Fruit fly (Drosophila melanogaster): Measurements from ENCODE around the gene Ccp84Af.

The Ccp84Af gene

dm6 chr3R:6646740-6647139, 43.3 kb downstream of the Ccp84Af start, which contains the start of gene Taf1 (continued):
- TF ChIP-seq maf-S (GFP tag; optimal IDR thresholded peaks at IDR 0.05) = peak; percentile 8
- peak; percentile 26 for TF ChIP-seq CG7928 (GFP tag; optimal IDR thresholded peaks at IDR 0.05)
- peak; percentile 86; the same call in 2 of the 4 replicates for TF ChIP-seq chinmo (GFP tag; IDR thresholded peaks at IDR 0.05; ENCODE audit: partially characterized antibody)
- peak; percentile 68 for TF ChIP-seq HmgD (GFP tag; optimal IDR thresholded peaks at IDR 0.05)
- TF ChIP-seq CG17829 (tag; optimal IDR thresholded peaks at IDR 0.05) = peak; percentile 48
- peak; percentile 63; the same call in 1 of the 3 replicates for TF ChIP-seq Opbp (GFP tag; IDR thresholded peaks at IDR 0.05; ENCODE audit: partially characterized antibody)
- TF ChIP-seq CG17186 (GFP tag; optimal IDR thresholded peaks at IDR 0.05) = peak; percentile 82
- peak; percentile 95 for TF ChIP-seq MBD-R2 (GFP tag; IDR thresholded peaks at IDR 0.05)
- no peak for TF ChIP-seq CG30403 (GFP tag; optimal IDR thresholded peaks at IDR 0.05)
- peak; percentile 94 for TF ChIP-seq pzg (GFP tag; optimal IDR thresholded peaks at IDR 0.05)
- TF ChIP-seq gce (GFP tag; IDR thresholded peaks at IDR 0.05) = no peak
- peak; percentile 47 for TF ChIP-seq BEAF-32 (GFP tag; optimal IDR thresholded peaks at IDR 0.05)
- peak; percentile 44 for TF ChIP-seq Sry-δ (GFP tag; optimal IDR thresholded peaks at IDR 0.05)
- TF ChIP-seq NK7.1 (GFP tag; optimal IDR thresholded peaks at IDR 0.05) = no peak
- peak; percentile 15 for TF ChIP-seq Mes4 (GFP tag; optimal IDR thresholded peaks at IDR 0.05)
- TF ChIP-seq dm (GFP tag; optimal IDR thresholded peaks at IDR 0.05) = peak; percentile 25

dm6 chr3R:6644334-6644733, 45.7 kb downstream of the Ccp84Af start, which contains the start of gene Ass:
Gene Ass, minus strand, starts transcription at chr3R:6644434.
- TF ChIP-seq cato (GFP tag; optimal IDR thresholded peaks at IDR 0.05; ENCODE audit: borderline replicate concordance) (no peak), D19B (GFP tag; optimal IDR thresholded peaks at IDR 0.05) (peak; percentile 85), wor (GFP tag; IDR thresholded peaks at IDR 0.05) (no peak), Ets65A (GFP tag) (peak; percentile 11), grn (GFP tag; optimal IDR thresholded peaks at IDR 0.05) (peak; percentile 23), CrebB (tag; optimal IDR thresholded peaks at IDR 0.05) (no peak), CG10321 (GFP tag; IDR thresholded peaks at IDR 0.05) (no peak), GATAe (GFP tag; conservative IDR thresholded peaks at IDR 0.05) (peak; percentile 49), exex (tag; optimal IDR thresholded peaks at IDR 0.05) (peak; percentile 13)

DNA sequence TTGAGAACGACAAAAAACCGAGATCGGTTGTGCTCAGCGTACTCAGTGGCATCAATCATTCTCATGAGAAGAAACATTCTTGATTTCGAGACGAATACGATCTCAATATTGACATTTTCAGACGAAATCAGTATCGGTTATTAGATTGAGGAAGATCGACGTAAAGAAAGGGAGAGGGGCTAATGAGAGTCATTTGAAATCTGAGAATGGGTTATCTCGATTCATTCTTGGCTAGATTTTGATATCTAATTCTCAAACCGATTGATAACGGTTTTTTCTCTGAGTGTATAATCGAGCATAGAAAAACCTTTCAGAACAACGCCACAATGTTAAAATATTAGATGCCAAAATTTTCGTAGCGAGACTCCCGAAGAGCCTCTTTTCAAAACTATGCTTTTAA, 49.1 kb downstream of the Ccp84Af start, which contains the start of gene CG31286:
Gene CG31286 (plus strand): TSS at position 301 of the 400 bp plus-strand sequence.
- TF ChIP-seq sc (optimal IDR thresholded peaks at IDR 0.05) (no peak), sc (GFP tag; optimal IDR thresholded peaks at IDR 0.05) (no peak), CG14667 (GFP tag; IDR thresholded peaks at IDR 0.05) (no peak), CG17829 (tag; optimal IDR thresholded peaks at IDR 0.05) (no peak), insv (GFP tag; optimal IDR thresholded peaks at IDR 0.05) (no peak), sisA (GFP tag; IDR thresholded peaks at IDR 0.05) (no peak), CG34376 (GFP tag; optimal IDR thresholded peaks at IDR 0.05) (no peak), pzg (GFP tag; optimal IDR thresholded peaks at IDR 0.05) (no peak), Antp (GFP tag; optimal IDR thresholded peaks at IDR 0.05) (no peak), Asciz (GFP tag; optimal IDR thresholded peaks at IDR 0.05) (no peak), tll (GFP tag; optimal IDR thresholded peaks at IDR 0.05) (no peak), pum (GFP tag; optimal IDR thresholded peaks at IDR 0.05) (no peak), Dip3 (GFP tag; optimal IDR thresholded peaks at IDR 0.05) (no peak), HLH4C (GFP tag; IDR thresholded peaks at IDR 0.05; ENCODE audit: partially characterized antibody) (no peak), fd96Cb (tag; optimal IDR thresholded peaks at IDR 0.05) (no peak), Dll (GFP tag; IDR thresholded peaks at IDR 0.05; ENCODE audit: partially characterized antibody) (no peak), HHEX (GFP tag; optimal IDR thresholded peaks at IDR 0.05) (no peak), CG8924 (tag; optimal IDR thresholded peaks at IDR 0.05) (no peak), CG10565 (GFP tag; optimal IDR thresholded peaks at IDR 0.05) (no peak), Dad (GFP tag; optimal IDR thresholded peaks at IDR 0.05) (no peak)
